Fruit fly (Drosophila melanogaster) whole organism, pupa: ENCODE measurements around the gene dgt6.
A peak's percentile ranks its signal among the peaks of the same experiment; 100 is the strongest.

Experiments
- CG10348 ChIP-seq: fragments of 200-800 bp; sonication (Bioruptor generic); IDR thresholded peaks from 2 replicates; pipeline ENCODE4 v1.3.6; 2022; ENCODE audit warnings: missing biosample characterization, missing genetic modification characterization
- CG12605 ChIP-seq: fragments of 200-800 bp; sonication (Bioruptor generic); IDR thresholded peaks from 2 replicates; pipeline ENCODE4 v1.3.6; 2022; ENCODE audit warnings: missing biosample characterization, missing genetic modification characterization
- CG13204 ChIP-seq: fragments of 200-800 bp; sonication (Bioruptor generic); optimal IDR thresholded peaks from 2 replicates; lab custom pipeline; 2018; ENCODE audit warnings: missing biosample characterization, mild to moderate bottlenecking, missing genetic modification characterization, moderate library complexity
- CG14655 ChIP-seq: fragments of 200-800 bp; sonication (Bioruptor generic); optimal IDR thresholded peaks from 3 replicates; lab custom pipeline; 2017; ENCODE audit warnings: mild to moderate bottlenecking, missing biosample characterization, missing genetic modification reagents, missing genetic modification characterization
- CG15710 ChIP-seq: fragments of 200-800 bp; sonication (Bioruptor generic); optimal IDR thresholded peaks from 2 replicates; lab custom pipeline; 2018; ENCODE audit warnings: missing biosample characterization, mild to moderate bottlenecking, missing genetic modification characterization, moderate library complexity
- CG17806 ChIP-seq: fragments of 200-800 bp; sonication (Bioruptor generic); optimal IDR thresholded peaks from 2 replicates; lab custom pipeline; 2018; ENCODE audit warnings: missing biosample characterization, mild to moderate bottlenecking, missing genetic modification characterization, moderate library complexity
- CG32121 ChIP-seq: fragments of 200-800 bp; sonication (Bioruptor generic); IDR thresholded peaks from 2 replicates; pipeline ENCODE4 v1.3.6; 2022; ENCODE audit warnings: missing biosample characterization, missing genetic modification characterization
- CG34367 ChIP-seq: fragments of 200-800 bp; sonication (Bioruptor generic); optimal IDR thresholded peaks from 2 replicates; lab custom pipeline; 2018; ENCODE audit warnings: missing biosample characterization, mild to moderate bottlenecking, missing genetic modification characterization
- CG4496 ChIP-seq: fragments of 200-800 bp; sonication (Bioruptor generic); IDR thresholded peaks from 3 replicates; pipeline ENCODE4 v1.3.6; 2022; ENCODE audit warnings: missing biosample characterization, missing genetic modification characterization
- CG8159 ChIP-seq: fragments of 200-800 bp; sonication (Bioruptor generic); optimal IDR thresholded peaks from 3 replicates; lab custom pipeline; 2018; ENCODE audit warnings: missing biosample characterization, mild to moderate bottlenecking, missing genetic modification characterization, moderate library complexity
- CG8301 ChIP-seq: fragments of 200-800 bp; sonication (Bioruptor generic); optimal IDR thresholded peaks from 2 replicates; lab custom pipeline; 2018; ENCODE audit warnings: missing biosample characterization, mild to moderate bottlenecking, missing genetic modification characterization
- CG9948 ChIP-seq: fragments of 200-800 bp; sonication (Bioruptor generic); optimal IDR thresholded peaks from 2 replicates; lab custom pipeline; 2018; ENCODE audit warnings: missing biosample characterization, mild to moderate bottlenecking, missing genetic modification characterization, moderate library complexity
- D1 ChIP-seq: fragments of 200-800 bp; sonication (Bioruptor generic); optimal IDR thresholded peaks from 2 replicates; lab custom pipeline; 2018; ENCODE audit warnings: missing biosample characterization, mild to moderate bottlenecking, missing genetic modification characterization, moderate library complexity
- EcR ChIP-seq: fragments of 200-800 bp; sonication (Bioruptor generic); optimal IDR thresholded peaks from 3 replicates; lab custom pipeline; 2019; ENCODE audit warnings: missing biosample characterization, missing genetic modification characterization, mild to moderate bottlenecking, moderate library complexity, missing genetic modification reagents
- Ets98B ChIP-seq: fragments of 200-800 bp; sonication (Bioruptor generic); IDR thresholded peaks from 2 replicates; pipeline ENCODE4 v1.3.6; 2022; ENCODE audit warnings: missing biosample characterization, missing genetic modification characterization
- Pif1A ChIP-seq: fragments of 200-800 bp; sonication (Bioruptor generic); optimal IDR thresholded peaks from 3 replicates; lab custom pipeline; 2016; ENCODE audit warnings: missing biosample characterization, missing genetic modification characterization
- Pif1B ChIP-seq: fragments of 200-800 bp; sonication (Bioruptor generic); optimal IDR thresholded peaks from 3 replicates; lab custom pipeline; 2016; ENCODE audit warnings: missing biosample characterization, missing genetic modification characterization
- Snoo ChIP-seq: fragments of 200-800 bp; sonication (Bioruptor generic); optimal IDR thresholded peaks from 3 replicates; lab custom pipeline; 2017; ENCODE audit warnings: missing biosample characterization, mild to moderate bottlenecking, missing genetic modification characterization, inconsistent platforms
- fd96Ca ChIP-seq: fragments of 200-800 bp; sonication (Bioruptor generic); IDR thresholded peaks from 3 replicates; pipeline ENCODE4 v1.3.6; 2022; ENCODE audit warnings: missing biosample characterization, missing genetic modification characterization
- gl ChIP-seq: fragments of 200-800 bp; sonication (Bioruptor generic); optimal IDR thresholded peaks from 2 replicates; lab custom pipeline; 2018; ENCODE audit warnings: missing biosample characterization, mild to moderate bottlenecking, missing genetic modification characterization
- rn ChIP-seq: fragments of 200-800 bp; sonication (Bioruptor generic); IDR thresholded peaks from 2 replicates; pipeline ENCODE4 v1.3.6; 2022; ENCODE audit warnings: missing biosample characterization, missing genetic modification characterization

dgt6 gene

DNA sequence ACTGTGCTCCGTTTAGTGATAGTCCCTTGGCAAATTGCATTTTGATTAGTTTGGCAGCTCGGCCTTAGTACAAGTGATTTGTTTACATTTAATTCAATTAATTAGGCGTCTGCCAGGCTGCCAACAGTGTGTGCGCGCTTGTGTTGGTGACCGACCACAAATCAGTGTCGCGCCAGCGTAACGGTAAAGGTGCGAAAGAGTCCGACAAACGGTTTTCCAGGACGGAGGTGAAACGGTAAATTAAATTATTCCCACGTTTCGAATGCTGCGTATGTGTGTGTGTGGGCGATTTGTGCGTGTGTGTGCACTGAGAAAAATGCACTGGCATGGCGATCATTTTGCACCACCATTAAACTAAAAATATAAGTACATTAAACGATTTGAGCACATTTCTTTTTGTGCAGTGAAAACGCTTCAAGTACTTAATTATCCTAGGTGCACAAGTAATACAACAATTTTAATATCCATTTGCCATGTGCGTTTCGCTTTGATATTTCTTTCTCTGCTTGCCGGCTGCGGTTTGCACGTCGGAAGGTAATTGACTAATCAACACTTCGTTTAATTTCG, 8.3 kb upstream of the dgt6 start:
- TF ChIP-seq Pif1A (GFP tag; lab: Kevin White, UChicago) (no peak), CG14655 (GFP tag; lab: Kevin White, UChicago) (no peak), CG8159 (tag; lab: Kevin White, UChicago) (no peak), fd96Ca (peak; percentile 6; the same call in 1 of the 3 replicates)
- TF ChIP-seq, all 21 proteins: peak for 1

DNA sequence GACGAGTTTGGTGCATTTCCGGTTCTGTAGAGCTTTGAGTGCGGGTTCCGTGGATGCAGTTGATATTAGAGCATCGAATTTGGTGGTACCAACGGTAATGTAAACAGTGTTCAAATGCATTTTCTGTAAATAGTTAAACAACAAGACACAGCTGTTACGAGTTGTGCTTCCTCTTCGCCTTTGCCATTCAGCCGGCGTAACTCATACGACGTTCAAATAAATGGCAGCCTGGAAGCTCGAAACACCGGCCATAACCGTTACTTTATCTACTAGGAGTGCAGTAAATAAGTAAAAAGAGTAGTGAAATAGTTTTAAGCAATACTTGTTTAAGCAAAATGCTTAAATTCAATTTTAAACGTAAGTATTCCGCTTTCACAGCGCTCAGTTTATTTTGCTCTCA, 7.6 kb upstream of the dgt6 start, which contains the start of the genes Alg13 and superdeath:
Gene Alg13, minus strand, starts transcription at position 167 of the 400 bp plus-strand sequence.
Gene superdeath, plus strand, starts transcription at position 256 of the 400 bp plus-strand sequence.
- TF ChIP-seq Pif1A (GFP tag; lab: Kevin White, UChicago) (no peak), CG9948 (tag; lab: Kevin White, UChicago) (peak; percentile 40)

DNA sequence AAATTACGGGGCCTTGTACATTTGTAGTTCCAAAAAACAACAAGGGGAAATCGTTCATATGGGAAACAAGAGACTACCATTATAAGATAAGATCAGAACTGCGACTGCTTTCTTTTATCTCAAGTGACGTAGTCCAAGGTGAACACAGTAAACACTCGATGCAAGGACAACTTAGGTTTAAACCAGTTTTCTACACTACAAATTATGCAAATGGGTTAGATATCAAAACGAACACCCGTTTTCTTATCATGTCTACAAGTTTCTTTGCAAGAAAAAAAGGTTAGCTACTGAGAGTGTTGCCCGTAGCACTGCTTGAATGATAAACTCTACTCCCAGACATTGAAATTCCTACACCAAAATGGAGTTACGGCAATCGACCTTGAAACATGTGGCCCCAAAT, 6.6 kb downstream of the dgt6 start:
- TF ChIP-seq CG17806 (tag; lab: Kevin White, UChicago) (peak; percentile 68), fd96Ca (peak; percentile 83), rn (GFP tag; lab: Robert Waterston, UW) (peak; percentile 48), Ets98B (peak; percentile 69), CG8301 (tag; lab: Kevin White, UChicago) (peak; percentile 40), CG13204 (GFP tag; lab: Kevin White, UChicago) (no peak), CG14655 (GFP tag; lab: Kevin White, UChicago) (no peak), CG8159 (tag; lab: Kevin White, UChicago) (peak; percentile 72), Pif1B (peak; percentile 67), gl (tag; lab: Kevin White, UChicago) (peak; percentile 12), Snoo (tag; lab: Kevin White, UChicago) (peak; percentile 84), CG32121 (GFP tag; lab: Robert Waterston, UW) (peak; percentile 63), CG9948 (tag; lab: Kevin White, UChicago) (peak; percentile 53), D1 (tag; lab: Kevin White, UChicago) (no peak), Pif1A (GFP tag; lab: Kevin White, UChicago) (peak; percentile 77), CG4496 (GFP tag; lab: Robert Waterston, UW) (peak; percentile 76), EcR (GFP tag; lab: Kevin White, UChicago) (no peak), CG34367 (peak; percentile 71), CG15710 (peak; percentile 78), CG12605 (GFP tag; lab: Robert Waterston, UW) (peak; percentile 63), CG10348 (GFP tag; lab: Robert Waterston, UW) (no peak)

DNA sequence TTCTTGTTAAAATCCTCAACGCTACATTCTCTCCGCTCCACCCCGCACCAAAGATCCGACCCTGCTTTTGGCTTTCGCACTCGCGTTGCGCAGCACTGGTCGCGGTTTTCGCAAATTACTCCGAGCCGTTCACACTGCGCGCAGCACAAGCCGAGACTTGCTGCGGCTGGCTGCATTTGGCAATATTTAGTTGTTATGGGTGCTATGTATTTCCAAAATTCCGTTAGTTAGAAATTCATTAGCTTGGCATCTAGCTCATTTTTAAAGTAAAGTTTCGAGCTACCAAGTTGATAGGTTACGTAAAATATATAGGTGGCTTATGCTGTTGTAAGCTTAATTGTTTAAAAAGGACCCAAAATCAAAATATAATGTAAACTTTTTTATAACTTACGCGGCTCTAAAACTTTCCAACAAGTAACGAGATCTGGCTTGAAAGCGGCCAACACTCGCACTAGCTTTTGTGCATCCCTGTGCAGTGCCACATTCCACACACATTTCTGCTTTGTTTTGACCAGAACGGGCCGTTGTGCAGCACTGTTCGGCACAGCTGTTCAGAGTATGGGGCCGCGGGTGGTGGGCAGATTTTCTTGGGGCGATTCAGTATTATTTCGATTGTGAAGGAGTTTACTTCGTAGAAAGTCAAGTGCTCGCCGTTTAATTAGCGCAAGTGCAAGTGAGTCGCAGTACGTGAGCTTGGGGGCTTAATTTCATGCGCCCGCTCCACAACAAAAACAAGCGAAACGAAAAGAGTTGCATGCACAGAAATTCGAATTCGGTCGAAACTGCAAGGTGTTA, 7.8 kb downstream of the dgt6 start, which contains the start of the genes yem and Ctl2:
Gene yem, minus strand, starts transcription at position 63 of the 795 bp plus-strand sequence.
Gene Ctl2, plus strand, starts transcription at position 554 of the 795 bp plus-strand sequence.
- TF ChIP-seq CG15710 = peak; percentile 54
- TF ChIP-seq Pif1B = peak; percentile 52
- TF ChIP-seq CG34367 = peak; percentile 17
- TF ChIP-seq CG14655 (GFP tag; lab: Kevin White, UChicago) = no peak
- peak; percentile 20; the same call in 1 of the 2 replicates for TF ChIP-seq rn (GFP tag; lab: Robert Waterston, UW)
- no peak; the same call in 1 of the 2 replicates for TF ChIP-seq CG12605 (GFP tag; lab: Robert Waterston, UW)
- TF ChIP-seq CG9948 (tag; lab: Kevin White, UChicago) = peak; percentile 46
- TF ChIP-seq CG17806 (tag; lab: Kevin White, UChicago) = peak; percentile 40
- peak; percentile 65 for TF ChIP-seq fd96Ca
- TF ChIP-seq CG8159 (tag; lab: Kevin White, UChicago) = peak; percentile 62
- peak; percentile 36 for TF ChIP-seq Ets98B
- TF ChIP-seq CG4496 (GFP tag; lab: Robert Waterston, UW) = peak; percentile 45
- TF ChIP-seq Snoo (tag; lab: Kevin White, UChicago) = peak; percentile 22
- TF ChIP-seq Pif1A (GFP tag; lab: Kevin White, UChicago) = no peak

DNA sequence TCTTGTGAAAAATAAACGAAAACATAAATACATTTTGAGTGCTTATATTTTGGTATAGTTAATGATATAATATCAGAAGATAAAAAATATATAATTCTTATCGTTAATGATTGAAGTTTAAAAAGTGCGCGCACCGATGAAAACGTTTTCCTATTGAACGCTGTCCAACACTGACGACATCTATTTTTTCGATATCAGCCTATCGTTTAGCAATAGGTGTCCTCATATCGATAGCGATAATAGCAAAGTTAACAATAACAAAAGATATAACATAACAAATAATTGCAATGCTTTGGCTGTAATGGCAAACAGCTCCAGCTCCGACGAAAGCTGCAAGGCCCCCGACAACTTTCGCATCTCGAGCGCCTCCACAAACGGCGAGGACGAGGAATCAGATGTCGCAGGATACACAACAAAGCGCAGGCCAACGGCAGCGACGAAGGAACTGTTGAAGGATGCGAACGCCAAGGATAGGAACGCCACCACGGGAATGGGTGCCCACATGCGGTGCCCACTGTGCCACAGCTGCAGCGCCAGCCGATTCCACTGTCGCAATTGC, 14.5 kb downstream of the dgt6 start, which contains the start of gene Atg14:
Gene Atg14, plus strand, starts transcription at position 225 of the 559 bp plus-strand sequence.
- TF ChIP-seq CG8301 (tag; lab: Kevin White, UChicago) (no peak), EcR (GFP tag; lab: Kevin White, UChicago) (peak; percentile 6), Snoo (tag; lab: Kevin White, UChicago) (peak; percentile 2)

DNA sequence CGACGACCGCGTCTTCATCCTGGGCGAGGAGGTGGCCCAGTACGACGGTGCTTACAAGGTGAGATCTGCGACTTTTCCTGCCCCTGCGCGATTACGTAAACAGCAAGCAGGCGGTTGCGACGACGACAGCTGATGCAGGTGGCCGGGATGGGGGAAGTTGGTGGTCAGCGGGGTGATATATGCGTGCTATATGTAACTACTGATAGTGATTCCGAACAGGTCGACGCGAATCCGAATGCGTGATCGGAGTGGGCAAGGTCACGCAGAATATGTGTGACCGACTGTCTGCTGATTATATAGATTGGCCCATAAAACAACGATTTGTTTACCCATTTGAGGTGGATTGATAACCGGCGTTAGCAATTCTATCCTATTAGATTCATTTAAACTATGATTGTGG, 17.4 kb downstream of the dgt6 start:
- TF ChIP-seq CG8301 (tag; lab: Kevin White, UChicago) (no peak), Snoo (tag; lab: Kevin White, UChicago) (no peak), CG34367 (no peak), CG4496 (GFP tag; lab: Robert Waterston, UW) (no peak), Ets98B (no peak), D1 (tag; lab: Kevin White, UChicago) (no peak), CG8159 (tag; lab: Kevin White, UChicago) (no peak), CG17806 (tag; lab: Kevin White, UChicago) (no peak), CG32121 (GFP tag; lab: Robert Waterston, UW) (no peak), CG10348 (GFP tag; lab: Robert Waterston, UW) (no peak), gl (tag; lab: Kevin White, UChicago) (no peak), CG9948 (tag; lab: Kevin White, UChicago) (no peak), CG14655 (GFP tag; lab: Kevin White, UChicago) (no peak), CG15710 (no peak)
